Worm (Caenorhabditis elegans): ENCODE data around the gene clec-256.

ce11 chrV:18808621-18809020, 37.1 kb downstream of the clec-256 start, which contains the start of gene C54E10.6:
- no peak for TF ChIP-seq C34B4.2 (tag; optimal IDR thresholded peaks at IDR 0.05)
- no peak for TF ChIP-seq sptf-1 (tag; optimal IDR thresholded peaks at IDR 0.05)
- TF ChIP-seq C16A3.4 (tag; optimal IDR thresholded peaks at IDR 0.05), result no peak
- TF ChIP-seq nhr-77 (tag; optimal IDR thresholded peaks at IDR 0.05), result no peak
- TF ChIP-seq nhr-237 (tag; optimal IDR thresholded peaks at IDR 0.05), result no peak
- TF ChIP-seq mdl-1 (tag; optimal IDR thresholded peaks at IDR 0.05), result no peak
- no peak for TF ChIP-seq unc-130 (tag; optimal IDR thresholded peaks at IDR 0.05)
